Worm (Caenorhabditis elegans) whole organism, young adult: ENCODE data around the gene T07F12.1.

Source experiments
- ceh-58 ChIP-seq: fragments of 200-800 bp; sonication (Bioruptor generic); IDR thresholded peaks from 2 replicates; pipeline ENCODE4 v1.3.6; 2022; ENCODE audit warnings: missing genetic modification characterization, missing compliant biosample characterization
- dox-1 ChIP-seq: fragments of 200-800 bp; sonication (Bioruptor generic); IDR thresholded peaks from 2 replicates; pipeline ENCODE4 v1.3.6; 2022; ENCODE audit warnings: missing genetic modification reagents, missing genetic modification characterization, missing compliant biosample characterization
- dpl-1 ChIP-seq: fragments of 150-350 bp; optimal IDR thresholded peaks from 2 replicates; lab custom pipeline; 2014; ENCODE audit warnings: missing biosample characterization, missing genetic modification reagents, missing genetic modification characterization
- hlh-12 ChIP-seq: sonication (generic microtip); optimal IDR thresholded peaks from 2 replicates; lab custom pipeline; 2016; ENCODE audit warnings: missing genetic modification characterization, missing compliant biosample characterization
- hrde-1 ChIP-seq: sonication (generic microtip); optimal IDR thresholded peaks from 2 replicates; lab custom pipeline; 2016; ENCODE audit warnings: missing genetic modification characterization, mild to moderate bottlenecking, missing compliant biosample characterization, moderate library complexity, missing genotype, missing genetic modification reagents, borderline replicate concordance
- mxl-1 ChIP-seq: sonication (generic microtip); optimal IDR thresholded peaks from 2 replicates; lab custom pipeline; 2016; ENCODE audit warnings: missing genetic modification characterization, missing compliant biosample characterization
- nfyb-1 ChIP-seq: fragments of 200-800 bp; sonication (Bioruptor generic); IDR thresholded peaks from 2 replicates; pipeline ENCODE4 v1.3.6; 2022; ENCODE audit warnings: missing genetic modification reagents, missing genetic modification characterization, missing compliant biosample characterization
- snpc-4 ChIP-seq, 5 experiments: fragments of 150-350 bp in 1 of 5; sonication (generic microtip) in 4 of 5; optimal IDR thresholded peaks; 2 replicates each; lab custom pipeline; 2014 to 2018; ENCODE audit warnings: missing genetic modification characterization in 5 of 5, missing biosample characterization in 3 of 5, antibody characterized with exemption in 2 of 5, mild to moderate bottlenecking in 2 of 5, missing compliant biosample characterization in 2 of 5, missing genotype in 2 of 5, moderate library complexity in 2 of 5, missing genetic modification reagents in 1 of 5
- somi-1 ChIP-seq: fragments of 200-800 bp; sonication (Bioruptor generic); optimal IDR thresholded peaks from 2 replicates; lab custom pipeline; 2018; ENCODE audit warnings: mild to moderate bottlenecking, missing genetic modification characterization, missing compliant biosample characterization
- tbx-9 ChIP-seq: sonication (generic microtip); optimal IDR thresholded peaks from 2 replicates; lab custom pipeline; 2016; ENCODE audit warnings: borderline replicate concordance, missing genetic modification characterization, inconsistent platforms, missing compliant biosample characterization
- ztf-26 ChIP-seq: sonication (generic microtip); optimal IDR thresholded peaks from 2 replicates; lab custom pipeline; 2017; ENCODE audit warnings: missing genetic modification characterization, missing compliant biosample characterization

DNA sequence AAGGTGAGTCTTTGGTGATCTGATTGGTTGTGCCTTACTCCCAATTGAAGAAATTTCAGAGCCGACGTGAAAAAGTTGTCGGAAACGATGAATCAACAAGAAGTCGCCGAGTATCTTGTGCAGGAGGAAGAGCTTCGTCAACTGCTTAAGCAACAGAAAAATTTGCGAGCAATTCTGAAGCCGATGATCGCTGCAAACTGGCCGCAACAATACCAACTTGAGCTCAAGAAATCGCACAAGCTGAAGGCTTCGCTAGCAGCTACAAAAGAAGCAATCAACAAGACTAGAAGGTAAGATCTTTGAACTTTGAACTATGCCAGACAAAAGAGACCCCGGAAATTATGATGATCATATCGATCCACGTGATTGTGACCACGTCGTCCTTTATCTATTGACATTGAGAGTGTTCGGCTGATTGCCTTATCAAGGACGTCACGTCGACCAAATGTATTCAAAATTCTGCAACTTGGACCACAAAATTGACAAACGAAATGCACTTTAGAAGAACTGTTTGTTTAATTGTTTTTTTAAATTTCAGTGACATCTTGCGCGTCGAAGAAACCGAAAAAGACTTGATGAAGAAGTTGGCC lies 17.5 kb downstream of the T07F12.1 start:
- TF ChIP-seq hrde-1 (no peak), tbx-9 (tag; lab: Kevin White, UChicago) (no peak), mxl-1 (no peak), somi-1 (no peak), dox-1 (GFP tag; lab: Robert Waterston, UW) (no peak), ceh-58 (no peak), ztf-26 (tag; lab: Kevin White, UChicago) (no peak), snpc-4 (GFP tag; optimal IDR thresholded peaks at IDR 0.05; lab: Kevin White, UChicago) (no peak), snpc-4 (tag; optimal IDR thresholded peaks at IDR 0.05; lab: Kevin White, UChicago) (no peak), nfyb-1 (GFP tag; lab: Robert Waterston, UW) (no peak), hlh-12 (tag; lab: Kevin White, UChicago) (no peak), dpl-1 (no peak)
